Fruit fly (Drosophila melanogaster): ENCODE data around the gene CG17361.

CG17361 gene

DNA sequence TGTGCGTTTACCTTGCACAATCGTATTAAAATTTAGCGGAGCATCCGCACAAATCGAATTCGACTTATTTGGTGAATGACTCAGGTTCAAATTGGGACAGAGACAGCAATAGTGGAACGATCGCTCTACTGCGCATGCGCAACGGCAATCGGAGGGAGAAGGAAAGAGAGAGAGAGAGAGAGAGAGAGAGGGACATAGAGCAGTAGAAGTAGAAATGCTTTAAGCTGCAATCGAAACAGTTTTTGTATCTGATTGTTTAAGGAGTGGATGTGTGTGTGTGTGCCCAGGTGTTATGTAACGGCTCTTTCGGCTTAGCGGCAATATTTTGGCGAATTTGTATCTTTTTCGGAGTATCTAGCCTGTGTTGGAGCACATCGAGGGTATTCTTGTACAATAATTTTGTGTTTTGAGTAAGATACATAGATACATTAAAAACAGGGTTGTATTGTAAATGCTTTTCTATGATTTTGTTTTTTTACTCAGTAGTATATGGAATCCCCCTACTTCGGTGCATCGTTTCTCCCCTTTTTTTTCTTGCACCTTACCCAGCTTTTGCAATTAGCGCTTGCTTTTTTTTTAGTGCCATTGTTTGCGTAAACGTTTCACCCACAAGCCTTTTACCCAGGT is 47.4 kb upstream of the CG17361 start (continued):
- TF ChIP-seq dac (GFP tag; optimal IDR thresholded peaks at IDR 0.05) (no peak), CG8319 (GFP tag; optimal IDR thresholded peaks at IDR 0.05) (no peak), CG11294 (GFP tag; IDR thresholded peaks at IDR 0.05) (no peak), svp (GFP tag) (no peak), CG15336 (GFP tag; IDR thresholded peaks at IDR 0.05) (peak; percentile 87), CG6163 (GFP tag; IDR thresholded peaks at IDR 0.05) (peak; percentile 69), Sox102F (GFP tag; optimal IDR thresholded peaks at IDR 0.05) (peak; percentile 31), CG8632 (GFP tag; optimal IDR thresholded peaks at IDR 0.05) (peak; percentile 51), lz (GFP tag; optimal IDR thresholded peaks at IDR 0.05) (peak; percentile 42), Sox14 (GFP tag; optimal IDR thresholded peaks at IDR 0.05) (peak; percentile 46), Gug (GFP tag; IDR thresholded peaks at IDR 0.05) (no peak), Lpt (GFP tag; optimal IDR thresholded peaks at IDR 0.05) (no peak)

DNA sequence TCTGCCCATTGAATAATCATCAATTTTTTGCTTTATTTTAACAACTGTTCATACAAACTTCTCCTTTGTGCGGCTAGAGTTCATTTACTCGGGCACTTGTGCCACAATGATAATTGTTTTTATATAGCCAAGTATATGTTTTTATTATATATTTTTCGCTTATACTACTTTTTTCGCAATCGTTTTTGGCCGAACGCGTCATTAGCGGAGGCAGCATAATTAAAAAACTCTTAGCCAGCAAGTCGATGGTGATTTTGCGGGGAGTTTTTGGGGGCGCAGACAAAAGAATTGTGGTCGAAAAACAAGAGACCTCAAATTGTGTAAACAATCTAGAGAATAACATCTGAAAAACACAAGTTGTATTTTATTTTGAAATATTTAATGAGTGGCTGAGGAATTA is 45.4 kb upstream of the CG17361 start:
- peak; percentile 59 for TF ChIP-seq vri (GFP tag; optimal IDR thresholded peaks at IDR 0.05)
- TF ChIP-seq acj6 (GFP tag; optimal IDR thresholded peaks at IDR 0.05): no peak
- no peak for TF ChIP-seq Gug (GFP tag; IDR thresholded peaks at IDR 0.05)
- TF ChIP-seq fkh (GFP tag; optimal IDR thresholded peaks at IDR 0.05): peak; percentile 7
- no peak for TF ChIP-seq CG6792 (GFP tag; optimal IDR thresholded peaks at IDR 0.05)
- no peak for TF ChIP-seq eg (GFP tag; IDR thresholded peaks at IDR 0.05)
- TF ChIP-seq Ets96B (tag; optimal IDR thresholded peaks at IDR 0.05): no peak

DNA sequence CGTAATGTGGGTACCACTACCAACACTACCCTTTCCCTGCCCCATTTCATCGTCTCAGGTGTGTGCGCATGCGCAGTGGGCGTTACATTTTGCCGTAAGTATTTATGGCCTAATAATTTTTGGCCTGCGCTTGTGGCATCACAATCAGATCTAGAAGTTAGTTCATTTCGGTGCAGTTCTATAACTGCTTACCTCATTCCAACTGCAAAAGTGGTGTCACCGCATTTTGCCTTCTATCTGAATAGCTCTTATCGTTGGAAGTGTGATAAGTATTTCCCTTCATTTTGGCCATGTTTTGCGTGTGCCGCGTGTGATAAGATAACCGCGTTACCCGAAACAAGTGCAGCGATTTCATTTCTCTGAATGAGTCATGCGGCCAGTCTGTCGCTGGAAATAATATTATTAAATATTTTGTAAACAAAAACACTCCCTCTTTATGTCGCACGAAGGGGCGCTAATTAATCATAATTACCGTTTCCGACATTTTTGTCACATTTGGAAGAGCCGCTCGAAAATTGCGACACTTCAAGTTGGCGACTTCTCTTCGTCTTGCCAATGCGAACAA is 44.4 kb upstream of the CG17361 start:
- TF ChIP-seq Eip78C (GFP tag): peak; percentile 38
- TF ChIP-seq Hr4 (GFP tag; optimal IDR thresholded peaks at IDR 0.05): no peak
- no peak for TF ChIP-seq CG10631 (GFP tag; optimal IDR thresholded peaks at IDR 0.05)
- peak; percentile 8 for TF ChIP-seq esn (GFP tag; optimal IDR thresholded peaks at IDR 0.05)
- TF ChIP-seq Eip93F (GFP tag; optimal IDR thresholded peaks at IDR 0.05): peak; percentile 80
- TF ChIP-seq vri (GFP tag; optimal IDR thresholded peaks at IDR 0.05): peak; percentile 96
- TF ChIP-seq CG9139 (GFP tag; optimal IDR thresholded peaks at IDR 0.05): no peak
- no peak for TF ChIP-seq fkh (GFP tag; optimal IDR thresholded peaks at IDR 0.05)
- no peak for TF ChIP-seq CG10669 (GFP tag; optimal IDR thresholded peaks at IDR 0.05)
- TF ChIP-seq CG15336 (GFP tag; IDR thresholded peaks at IDR 0.05): no peak
- no peak for TF ChIP-seq Smox (GFP tag; optimal IDR thresholded peaks at IDR 0.05)
- no peak for TF ChIP-seq CG16779 (tag; optimal IDR thresholded peaks at IDR 0.05)

DNA sequence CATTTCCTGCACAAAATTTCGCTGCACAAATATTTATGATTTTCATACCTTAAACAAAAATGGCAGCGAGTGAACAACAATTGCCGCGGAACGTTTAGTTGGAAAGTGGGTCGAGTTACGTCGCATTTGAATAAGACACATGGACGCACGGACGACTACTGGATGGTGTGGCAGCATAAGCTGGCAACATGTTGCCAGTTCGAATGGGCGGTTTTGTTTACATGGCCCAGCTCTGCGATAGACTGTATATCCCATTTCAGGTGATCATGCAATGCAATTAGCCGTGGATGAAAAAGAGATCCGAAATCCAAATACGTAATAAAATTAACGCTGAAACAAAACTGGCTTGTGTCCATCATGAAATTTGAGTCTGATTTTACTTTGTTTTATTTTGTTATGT is 40.3 kb upstream of the CG17361 start:
- TF ChIP-seq CG11294 (GFP tag; IDR thresholded peaks at IDR 0.05) (no peak), Eip78C (GFP tag) (no peak), CG3919 (GFP tag; optimal IDR thresholded peaks at IDR 0.05) (no peak), lz (GFP tag; optimal IDR thresholded peaks at IDR 0.05) (no peak), Hr39 (GFP tag; optimal IDR thresholded peaks at IDR 0.05) (no peak), topi (GFP tag; optimal IDR thresholded peaks at IDR 0.05) (no peak), salr (GFP tag; optimal IDR thresholded peaks at IDR 0.05) (no peak), CG11902 (GFP tag; optimal IDR thresholded peaks at IDR 0.05) (no peak), Met (GFP tag; optimal IDR thresholded peaks at IDR 0.05) (no peak), CG31627 (GFP tag; optimal IDR thresholded peaks at IDR 0.05) (no peak), Hr4 (GFP tag; optimal IDR thresholded peaks at IDR 0.05) (no peak), CG15336 (GFP tag; IDR thresholded peaks at IDR 0.05) (no peak)

DNA sequence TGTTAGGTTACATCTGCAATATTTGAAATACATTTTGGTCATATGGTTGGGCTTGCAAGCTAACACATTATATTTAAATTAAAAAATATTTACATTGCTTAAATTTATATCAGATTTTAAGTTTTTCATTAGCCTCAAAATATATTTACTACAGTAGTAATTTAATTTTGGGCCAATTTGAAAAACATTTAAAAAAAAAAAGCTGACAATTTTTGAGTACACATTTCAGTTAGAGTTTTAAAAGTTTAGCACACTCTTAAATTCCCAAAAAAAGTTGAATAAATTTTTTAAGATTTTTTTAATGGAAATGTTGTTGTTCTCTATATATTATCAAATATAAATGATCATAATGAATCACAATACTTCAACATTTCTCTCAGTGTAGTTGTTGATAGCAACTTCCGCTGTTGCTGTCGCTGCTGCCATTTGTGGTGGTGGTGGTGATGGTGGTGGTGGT is 39.8 kb upstream of the CG17361 start:
- TF ChIP-seq CG4318 (GFP tag; optimal IDR thresholded peaks at IDR 0.05) (peak; percentile 87), CG6808 (GFP tag; optimal IDR thresholded peaks at IDR 0.05) (peak; percentile 27), CG11902 (GFP tag; optimal IDR thresholded peaks at IDR 0.05) (no peak), Eip93F (GFP tag; optimal IDR thresholded peaks at IDR 0.05) (no peak), CG10669 (GFP tag; optimal IDR thresholded peaks at IDR 0.05) (peak; percentile 12), CG1621 (tag; optimal IDR thresholded peaks at IDR 0.05) (no peak), Hr39 (GFP tag; optimal IDR thresholded peaks at IDR 0.05) (no peak), CG11294 (GFP tag; IDR thresholded peaks at IDR 0.05) (no peak), Blimp-1 (GFP tag; optimal IDR thresholded peaks at IDR 0.05) (no peak), CG8632 (GFP tag; optimal IDR thresholded peaks at IDR 0.05) (no peak), spab (GFP tag; optimal IDR thresholded peaks at IDR 0.05) (peak; percentile 34), eg (GFP tag; IDR thresholded peaks at IDR 0.05) (peak; percentile 64; the same call in 1 of the 3 replicates), CG9139 (GFP tag; optimal IDR thresholded peaks at IDR 0.05) (no peak), Gug (GFP tag; IDR thresholded peaks at IDR 0.05) (0 out of 2 replicates have a peak, but pooled peaks have one; percentile 28), esn (GFP tag; optimal IDR thresholded peaks at IDR 0.05) (peak; percentile 58), lz (GFP tag; optimal IDR thresholded peaks at IDR 0.05) (peak; percentile 27), fd59A (GFP tag; optimal IDR thresholded peaks at IDR 0.05) (no peak), net (GFP tag; optimal IDR thresholded peaks at IDR 0.05) (peak; percentile 51), ss (GFP tag; optimal IDR thresholded peaks at IDR 0.05) (no peak)

Data from whole organism, prepupa.